Fruit fly (Drosophila melanogaster) whole organism: Measurements from ENCODE around the gene kra.

Source experiments
- CG8478 ChIP-seq: fragments of >200 bp; optimal IDR thresholded peaks from 2 replicates; lab custom pipeline; 2018; ENCODE audit warnings: inconsistent platforms
- EcR ChIP-seq, 2 experiments: fragments of >200 bp; optimal IDR thresholded peaks; 2 replicates each; lab custom pipeline; 2017; ENCODE audit warnings: missing biosample characterization in 2 of 2, missing genetic modification characterization in 2 of 2, missing genetic modification reagents in 2 of 2
- psq ChIP-seq: fragments of >200 bp; optimal IDR thresholded peaks from 2 replicates; lab custom pipeline; 2017
- usp ChIP-seq: fragments of >200 bp; optimal IDR thresholded peaks from 2 replicates; lab custom pipeline; 2017; ENCODE audit warnings: missing biosample characterization, missing genetic modification characterization, mixed read lengths

- TF ChIP-seq usp (no peak), CG8478 (lab: Kevin White, UChicago) (no peak), EcR (GFP tag; optimal IDR thresholded peaks at IDR 0.05; lab: Kevin White, UChicago) (no peak), psq (lab: Kevin White, UChicago) (no peak)
Measured at dm6 chr3R:5636519-5637430, 35.8 kb upstream of the kra start, which contains the start of the genes CG31548 and CG12170.
